Worm (Caenorhabditis elegans) whole organism, young adult: ENCODE measurements around the gene haf-2.

Experiments
- B0019.2 ChIP-seq: fragments of 200-800 bp; sonication (Bioruptor generic); conservative IDR thresholded peaks from 2 replicates; pipeline ENCODE4 v1.3.6; 2022; ENCODE audit warnings: missing genetic modification reagents, missing genetic modification characterization, missing compliant biosample characterization
- C06A6.2 ChIP-seq: fragments of 200-800 bp; sonication (Bioruptor generic); conservative IDR thresholded peaks from 2 replicates; pipeline ENCODE4 v1.3.6; 2022; ENCODE audit warnings: missing genetic modification characterization, missing compliant biosample characterization
- D2030.7 ChIP-seq: fragments of 200-800 bp; sonication (Bioruptor generic); IDR thresholded peaks from 2 replicates; pipeline ENCODE4 v1.3.6; 2022; ENCODE audit warnings: missing genetic modification reagents, missing genetic modification characterization, missing compliant biosample characterization
- F33H1.4 ChIP-seq: fragments of 200-800 bp; sonication (Bioruptor generic); IDR thresholded peaks from 2 replicates; pipeline ENCODE4 v1.3.6; 2022; ENCODE audit warnings: missing genetic modification reagents, missing genetic modification characterization, missing compliant biosample characterization
- F37B4.10 ChIP-seq: fragments of 200-800 bp; sonication (Bioruptor generic); IDR thresholded peaks from 2 replicates; pipeline ENCODE4 v1.3.6; 2022; ENCODE audit warnings: missing genetic modification characterization, missing compliant biosample characterization
- F49E8.2 ChIP-seq: sonication (generic microtip); optimal IDR thresholded peaks from 3 replicates; lab custom pipeline; 2017; ENCODE audit warnings: missing genetic modification characterization, mild to moderate bottlenecking, missing compliant biosample characterization, antibody characterized with exemption, moderate library complexity; ENCODE audit not compliant: insufficient read depth
- T26A5.8 ChIP-seq: sonication (generic microtip); optimal IDR thresholded peaks from 2 replicates; lab custom pipeline; 2016; ENCODE audit warnings: missing genetic modification characterization, missing compliant biosample characterization
- Y53F4B.3 ChIP-seq: fragments of 200-800 bp; sonication (Bioruptor generic); IDR thresholded peaks from 2 replicates; pipeline ENCODE4 v1.3.6; 2022; ENCODE audit warnings: missing genetic modification reagents, missing genetic modification characterization, missing compliant biosample characterization
- Y53G8AR.9 ChIP-seq: fragments of 200-800 bp; sonication (Bioruptor generic); conservative IDR thresholded peaks from 2 replicates; pipeline ENCODE4 v1.3.6; 2022; ENCODE audit warnings: missing genetic modification reagents, missing genetic modification characterization, missing compliant biosample characterization
- Y56A3A.18 ChIP-seq: fragments of 200-800 bp; sonication (Bioruptor generic); IDR thresholded peaks from 2 replicates; pipeline ENCODE4 v1.3.6; 2022; ENCODE audit warnings: missing genetic modification reagents, missing genetic modification characterization, missing compliant biosample characterization
- Y79H2A.3 ChIP-seq: fragments of 200-800 bp; sonication (Bioruptor generic); conservative IDR thresholded peaks from 2 replicates; pipeline ENCODE4 v1.3.6; 2022; ENCODE audit warnings: missing genetic modification reagents, missing genetic modification characterization, missing compliant biosample characterization
- aptf-2 ChIP-seq: fragments of 200-800 bp; sonication (Bioruptor generic); conservative IDR thresholded peaks from 2 replicates; pipeline ENCODE4 v1.3.6; 2022; ENCODE audit warnings: missing genetic modification reagents, missing genetic modification characterization, missing compliant biosample characterization
- atf-7 ChIP-seq: sonication (generic microtip); optimal IDR thresholded peaks from 2 replicates; lab custom pipeline; 2017; ENCODE audit warnings: mild to moderate bottlenecking, missing genetic modification characterization, missing compliant biosample characterization
- athp-1 ChIP-seq: sonication (generic microtip); optimal IDR thresholded peaks from 2 replicates; lab custom pipeline; 2017; ENCODE audit warnings: mild to moderate bottlenecking, missing genetic modification characterization, missing compliant biosample characterization
- attf-3 ChIP-seq: fragments of 200-800 bp; sonication (Bioruptor generic); conservative IDR thresholded peaks from 2 replicates; pipeline ENCODE4 v1.3.6; 2022; ENCODE audit warnings: missing genetic modification reagents, missing genetic modification characterization, missing compliant biosample characterization
- attf-5 ChIP-seq: fragments of 200-800 bp; sonication (Bioruptor generic); optimal IDR thresholded peaks from 2 replicates; lab custom pipeline; 2018; ENCODE audit warnings: mild to moderate bottlenecking, missing genetic modification characterization, missing compliant biosample characterization
- attf-6 ChIP-seq: fragments of 200-800 bp; sonication (Bioruptor generic); IDR thresholded peaks from 2 replicates; pipeline ENCODE4 v1.3.6; 2022; ENCODE audit warnings: missing genetic modification reagents, missing genetic modification characterization, missing compliant biosample characterization
- ceh-100 ChIP-seq: fragments of 200-800 bp; sonication (Bioruptor generic); IDR thresholded peaks from 2 replicates; pipeline ENCODE4 v1.3.6; 2022; ENCODE audit warnings: missing genetic modification reagents, missing genetic modification characterization, missing compliant biosample characterization
- ceh-91 ChIP-seq: fragments of 200-800 bp; sonication (Bioruptor generic); IDR thresholded peaks from 2 replicates; pipeline ENCODE4 v1.3.6; 2022; ENCODE audit warnings: missing genetic modification reagents, missing genetic modification characterization, missing compliant biosample characterization
- dox-1 ChIP-seq: fragments of 200-800 bp; sonication (Bioruptor generic); IDR thresholded peaks from 2 replicates; pipeline ENCODE4 v1.3.6; 2022; ENCODE audit warnings: missing genetic modification reagents, missing genetic modification characterization, missing compliant biosample characterization
- dpl-1 ChIP-seq: fragments of 150-350 bp; optimal IDR thresholded peaks from 2 replicates; lab custom pipeline; 2014; ENCODE audit warnings: missing biosample characterization, missing genetic modification reagents, missing genetic modification characterization
- efl-1 ChIP-seq: fragments of 150-350 bp; optimal IDR thresholded peaks from 2 replicates; lab custom pipeline; 2014; ENCODE audit warnings: missing biosample characterization, missing genetic modification reagents, missing genetic modification characterization
- egl-44 ChIP-seq: fragments of 200-800 bp; sonication (Bioruptor generic); IDR thresholded peaks from 2 replicates; pipeline ENCODE4 v1.3.6; 2022; ENCODE audit warnings: missing genetic modification reagents, missing genetic modification characterization, missing compliant biosample characterization
- egrh-3 ChIP-seq: fragments of 200-800 bp; sonication (Bioruptor generic); IDR thresholded peaks from 2 replicates; pipeline ENCODE4 v1.3.6; 2022; ENCODE audit warnings: missing genetic modification reagents, missing genetic modification characterization, missing compliant biosample characterization
- ets-4 ChIP-seq: fragments of 200-800 bp; sonication (Bioruptor generic); optimal IDR thresholded peaks from 2 replicates; lab custom pipeline; 2018; ENCODE audit warnings: mild to moderate bottlenecking, missing genetic modification characterization, missing compliant biosample characterization
- hlh-12 ChIP-seq: sonication (generic microtip); optimal IDR thresholded peaks from 2 replicates; lab custom pipeline; 2016; ENCODE audit warnings: missing genetic modification characterization, missing compliant biosample characterization
- hmg-1.2 ChIP-seq: fragments of 200-800 bp; sonication (Bioruptor generic); IDR thresholded peaks from 2 replicates; pipeline ENCODE4 v1.3.6; 2022; ENCODE audit warnings: missing genetic modification reagents, missing genetic modification characterization, missing compliant biosample characterization
- hsf-1 ChIP-seq: fragments of 200-800 bp; sonication (Bioruptor generic); IDR thresholded peaks from 2 replicates; pipeline ENCODE4 v1.3.6; 2022; ENCODE audit warnings: missing genetic modification reagents, missing genetic modification characterization, missing compliant biosample characterization
- let-526 ChIP-seq: fragments of 200-800 bp; sonication (Bioruptor generic); IDR thresholded peaks from 2 replicates; pipeline ENCODE4 v1.3.6; 2022; ENCODE audit warnings: missing genetic modification reagents, missing genetic modification characterization, missing compliant biosample characterization
- let-607 ChIP-seq, 2 experiments: fragments of 200-800 bp in 1 of 2; sonication (Bioruptor generic) in 1 of 2; sonication (generic microtip) in 1 of 2; optimal IDR thresholded peaks; 2 replicates each; lab custom pipeline; 2016 to 2018; ENCODE audit warnings: mild to moderate bottlenecking in 2 of 2, missing compliant biosample characterization in 2 of 2, missing genetic modification characterization in 2 of 2, moderate library complexity in 2 of 2, missing genotype in 1 of 2
- lin-40 ChIP-seq: sonication (generic microtip); optimal IDR thresholded peaks from 2 replicates; lab custom pipeline; 2016; ENCODE audit warnings: missing genetic modification characterization, mild to moderate bottlenecking, missing compliant biosample characterization, missing genotype, missing genetic modification reagents
- lin-54 ChIP-seq: fragments of 200-800 bp; sonication (Bioruptor generic); optimal IDR thresholded peaks from 2 replicates; lab custom pipeline; 2018; ENCODE audit warnings: mild to moderate bottlenecking, missing genetic modification characterization, missing compliant biosample characterization
- lsy-27 ChIP-seq: sonication (generic microtip); optimal IDR thresholded peaks from 2 replicates; lab custom pipeline; 2017; ENCODE audit warnings: missing genetic modification characterization, mild to moderate bottlenecking, missing compliant biosample characterization, antibody characterized with exemption, missing genotype, borderline replicate concordance; ENCODE audit not compliant: insufficient read depth
- madf-6 ChIP-seq: fragments of 200-800 bp; sonication (Bioruptor generic); IDR thresholded peaks from 2 replicates; pipeline ENCODE4 v1.3.6; 2022; ENCODE audit warnings: missing genetic modification reagents, missing genetic modification characterization, missing compliant biosample characterization
- madf-8 ChIP-seq: fragments of 200-800 bp; sonication (Bioruptor generic); conservative IDR thresholded peaks from 2 replicates; pipeline ENCODE4 v1.3.6; 2022; ENCODE audit warnings: missing genetic modification reagents, missing genetic modification characterization, missing compliant biosample characterization
- mcd-1 ChIP-seq: fragments of 200-800 bp; sonication (Bioruptor generic); IDR thresholded peaks from 2 replicates; pipeline ENCODE4 v1.3.6; 2022; ENCODE audit warnings: missing genetic modification reagents, missing genetic modification characterization, missing compliant biosample characterization
- nfyb-1 ChIP-seq: fragments of 200-800 bp; sonication (Bioruptor generic); IDR thresholded peaks from 2 replicates; pipeline ENCODE4 v1.3.6; 2022; ENCODE audit warnings: missing genetic modification reagents, missing genetic modification characterization, missing compliant biosample characterization
- nhr-80 ChIP-seq: sonication (generic microtip); optimal IDR thresholded peaks from 2 replicates; lab custom pipeline; 2016; ENCODE audit warnings: missing genetic modification characterization, missing compliant biosample characterization
- pbrm-1 ChIP-seq: fragments of 200-800 bp; sonication (Bioruptor generic); IDR thresholded peaks from 2 replicates; pipeline ENCODE4 v1.3.6; 2022; ENCODE audit warnings: missing genetic modification reagents, missing genetic modification characterization, missing compliant biosample characterization
- rcor-1 ChIP-seq: fragments of 200-800 bp; sonication (Bioruptor generic); IDR thresholded peaks from 2 replicates; pipeline ENCODE4 v1.3.6; 2022; ENCODE audit warnings: missing genetic modification reagents, missing genetic modification characterization, missing compliant biosample characterization
- snpc-1.3 ChIP-seq: sonication (generic microtip); optimal IDR thresholded peaks from 2 replicates; lab custom pipeline; 2017; ENCODE audit warnings: missing genetic modification characterization, mild to moderate bottlenecking, missing compliant biosample characterization, antibody characterized with exemption, moderate library complexity, missing genotype, missing genetic modification reagents; ENCODE audit not compliant: insufficient read depth
- snpc-4 ChIP-seq, 5 experiments: fragments of 150-350 bp in 1 of 5; sonication (generic microtip) in 4 of 5; optimal IDR thresholded peaks; 2 replicates each; lab custom pipeline; 2014 to 2018; ENCODE audit warnings: missing genetic modification characterization in 5 of 5, missing biosample characterization in 3 of 5, antibody characterized with exemption in 2 of 5, mild to moderate bottlenecking in 2 of 5, missing compliant biosample characterization in 2 of 5, missing genotype in 2 of 5, moderate library complexity in 2 of 5, missing genetic modification reagents in 1 of 5
- unc-130 ChIP-seq: sonication (generic microtip); optimal IDR thresholded peaks from 2 replicates; lab custom pipeline; 2016; ENCODE audit warnings: missing genetic modification reagents, missing genetic modification characterization, missing compliant biosample characterization
- xnd-1 ChIP-seq: sonication (generic microtip); optimal IDR thresholded peaks from 2 replicates; lab custom pipeline; 2016; ENCODE audit warnings: missing genotype, missing genetic modification reagents, missing genetic modification characterization, missing compliant biosample characterization
- ztf-18 ChIP-seq: sonication (generic microtip); optimal IDR thresholded peaks from 2 replicates; lab custom pipeline; 2016; ENCODE audit warnings: missing genotype, mild to moderate bottlenecking, missing genetic modification characterization, missing compliant biosample characterization
- ztf-22 ChIP-seq: fragments of 200-800 bp; sonication (Bioruptor generic); optimal IDR thresholded peaks from 2 replicates; lab custom pipeline; 2018; ENCODE audit warnings: mild to moderate bottlenecking, missing genetic modification characterization, moderate library complexity, missing compliant biosample characterization
- ztf-25 ChIP-seq: fragments of 200-800 bp; sonication (Bioruptor generic); IDR thresholded peaks from 2 replicates; pipeline ENCODE4 v1.3.6; 2022; ENCODE audit warnings: missing genetic modification reagents, missing genetic modification characterization, missing compliant biosample characterization

The haf-2 gene

ce11 chrII:7353027-7353426, 3.2 kb downstream of the haf-2 start:
- no peak for TF ChIP-seq lin-40
- TF ChIP-seq let-607 (tag; optimal IDR thresholded peaks at IDR 0.05; lab: Kevin White, UChicago): no peak
- no peak for TF ChIP-seq Y53G8AR.9 (GFP tag; lab: Robert Waterston, UW)
- peak; percentile 33; the same call in 1 of the 2 replicates for TF ChIP-seq dox-1
- peak; percentile 3 for TF ChIP-seq snpc-4 (GFP tag; optimal IDR thresholded peaks at IDR 0.05; lab: Kevin White, UChicago)
- TF ChIP-seq snpc-4 (tag; optimal IDR thresholded peaks at IDR 0.05; lab: Kevin White, UChicago): peak in 1 of 4 experiments; percentile 8
- TF ChIP-seq let-526 (GFP tag; lab: Robert Waterston, UW): no peak
- no peak for TF ChIP-seq ztf-22 (GFP tag; lab: Kevin White, UChicago)
- TF ChIP-seq rcor-1 (GFP tag; lab: Robert Waterston, UW): peak; percentile 65
- TF ChIP-seq Y53F4B.3 (GFP tag; lab: Robert Waterston, UW): no peak
- TF ChIP-seq lin-54 (GFP tag; lab: Kevin White, UChicago): peak; percentile 77
- TF ChIP-seq ceh-91 (GFP tag; lab: Robert Waterston, UW): peak; percentile 58
- peak; percentile 69 for TF ChIP-seq mcd-1 (GFP tag; lab: Robert Waterston, UW)
- TF ChIP-seq lsy-27 (tag; lab: Kevin White, UChicago): no peak
- no peak for TF ChIP-seq ets-4 (GFP tag; lab: Kevin White, UChicago)
- TF ChIP-seq egrh-3 (GFP tag; lab: Robert Waterston, UW): peak; percentile 29; the same call in 1 of the 2 replicates
- 0 out of 2 replicates have a peak, but pooled peaks have one; percentile 38 for TF ChIP-seq attf-6 (GFP tag; lab: Robert Waterston, UW)
- TF ChIP-seq attf-5 (GFP tag; lab: Kevin White, UChicago): no peak
- 0 out of 2 replicates have a peak, but pooled peaks have one; percentile 8 for TF ChIP-seq attf-3 (GFP tag; lab: Robert Waterston, UW)
- TF ChIP-seq C06A6.2 (GFP tag; lab: Robert Waterston, UW): no peak
- peak; percentile 23; the same call in 1 of the 2 replicates for TF ChIP-seq hsf-1 (GFP tag; lab: Robert Waterston, UW)
- TF ChIP-seq F33H1.4: peak; percentile 76
- peak; percentile 56; the same call in 1 of the 2 replicates for TF ChIP-seq madf-8
- TF ChIP-seq atf-7 (tag; lab: Kevin White, UChicago): no peak
- peak; percentile 30; the same call in 1 of the 2 replicates for TF ChIP-seq hmg-1.2 (GFP tag; lab: Robert Waterston, UW)
- no peak for TF ChIP-seq egl-44 (GFP tag; lab: Robert Waterston, UW)
- TF ChIP-seq athp-1 (tag; lab: Kevin White, UChicago): no peak
- TF ChIP-seq madf-6 (GFP tag; lab: Robert Waterston, UW): peak; percentile 79
- peak; percentile 50 for TF ChIP-seq F49E8.2 (tag; lab: Kevin White, UChicago)
- no peak for TF ChIP-seq Y56A3A.18 (GFP tag; lab: Robert Waterston, UW)
- no peak for TF ChIP-seq ztf-25 (GFP tag; lab: Robert Waterston, UW)
- TF ChIP-seq efl-1 (GFP tag; lab: Kevin White, UChicago): peak; percentile 73
- TF ChIP-seq nfyb-1 (GFP tag; lab: Robert Waterston, UW): no peak
- peak; percentile 30 for TF ChIP-seq ztf-18 (tag; lab: Kevin White, UChicago)
- TF ChIP-seq ceh-100 (GFP tag; lab: Robert Waterston, UW): peak; percentile 70
- peak; percentile 42 for TF ChIP-seq unc-130
- no peak for TF ChIP-seq snpc-1.3 (tag; lab: Kevin White, UChicago)
- 0 out of 2 replicates have a peak, but pooled peaks have one; percentile 22 for TF ChIP-seq aptf-2 (GFP tag; lab: Robert Waterston, UW)
- no peak for TF ChIP-seq F37B4.10
- no peak for TF ChIP-seq Y79H2A.3 (GFP tag; lab: Robert Waterston, UW)
- 0 out of 2 replicates have a peak, but pooled peaks have one; percentile 16 for TF ChIP-seq pbrm-1 (GFP tag; lab: Robert Waterston, UW)
- TF ChIP-seq B0019.2: no peak
- peak; percentile 51 for TF ChIP-seq xnd-1
- peak; percentile 40 for TF ChIP-seq dpl-1 (GFP tag; lab: Kevin White, UChicago)
- TF ChIP-seq nhr-80: no peak
- no peak for TF ChIP-seq T26A5.8 (tag; lab: Kevin White, UChicago)
- no peak for TF ChIP-seq hlh-12 (tag; lab: Kevin White, UChicago)
- TF ChIP-seq D2030.7 (GFP tag; lab: Robert Waterston, UW): peak; percentile 55
